Worm (Caenorhabditis elegans): ENCODE data around the gene nmy-1.

DNA sequence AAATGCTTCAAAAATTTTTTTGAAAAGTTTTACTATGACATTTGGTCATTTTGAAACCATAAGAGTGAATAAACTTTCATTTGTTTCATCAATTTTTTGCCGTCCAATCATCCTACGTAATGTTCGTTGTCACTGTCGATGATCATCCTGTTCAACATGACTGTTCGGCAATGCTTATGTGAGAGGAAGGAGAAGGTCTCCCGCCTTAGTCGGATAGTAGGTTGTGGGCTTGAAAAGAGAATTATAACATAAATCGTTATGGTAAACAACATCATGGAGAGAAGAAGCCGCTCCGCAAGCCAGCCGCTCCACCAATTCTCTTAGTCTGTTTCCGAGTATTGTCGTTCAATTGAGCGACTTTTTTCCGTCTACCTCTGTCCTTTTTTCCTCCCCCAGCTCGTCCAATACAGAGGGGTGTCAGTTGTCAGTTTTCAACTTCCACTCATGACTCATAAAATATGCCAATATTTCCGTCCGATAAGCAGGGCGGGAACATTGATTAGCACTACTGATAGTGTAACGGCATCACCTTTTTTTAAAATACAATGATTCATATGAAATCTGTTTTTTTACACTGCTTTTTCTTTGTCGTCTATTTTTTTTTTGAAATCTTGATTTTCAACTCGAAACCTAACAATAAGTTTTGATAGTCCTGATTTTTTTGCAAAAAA, 3.1 kb upstream of the nmy-1 start:
- no peak for TF ChIP-seq ceh-14 (tag; optimal IDR thresholded peaks at IDR 0.05)
- no peak for TF ChIP-seq pha-4 (tag; optimal IDR thresholded peaks at IDR 0.05)
- TF ChIP-seq elt-2 (tag; optimal IDR thresholded peaks at IDR 0.05) = no peak
- no peak for TF ChIP-seq fkh-10 (GFP tag; optimal IDR thresholded peaks at IDR 0.05)
- TF ChIP-seq sox-4 (tag; optimal IDR thresholded peaks at IDR 0.05) = no peak
- no peak for TF ChIP-seq nhr-11 (tag; optimal IDR thresholded peaks at IDR 0.05)
- no peak for TF ChIP-seq pqm-1 (tag; optimal IDR thresholded peaks at IDR 0.05)
- TF ChIP-seq ceh-19 (GFP tag; optimal IDR thresholded peaks at IDR 0.05) = no peak
- TF ChIP-seq ahr-1 (tag; optimal IDR thresholded peaks at IDR 0.05) = no peak
- TF ChIP-seq rnt-1 (tag; optimal IDR thresholded peaks at IDR 0.05) = no peak
